Fruit fly (Drosophila melanogaster) whole organism, embryonic: ENCODE measurements around the gene CG3566.

Source experiments
- Atf3 ChIP-seq: fragments of 200-800 bp; sonication (Bioruptor generic); optimal IDR thresholded peaks from 3 replicates; lab custom pipeline; 2016; ENCODE audit warnings: missing biosample characterization, missing genetic modification characterization
- Bdp1 ChIP-seq: fragments of 200-800 bp; sonication (Bioruptor generic); optimal IDR thresholded peaks from 3 replicates; lab custom pipeline; 2016; ENCODE audit warnings: missing biosample characterization, missing genetic modification characterization
- CG1024 ChIP-seq: fragments of 200-800 bp; sonication (Bioruptor generic); IDR thresholded peaks from 2 replicates; pipeline ENCODE4 v1.3.6; 2022; ENCODE audit warnings: missing biosample characterization, missing genetic modification characterization
- CG10565 ChIP-seq: fragments of 200-800 bp; sonication (Bioruptor generic); optimal IDR thresholded peaks from 3 replicates; lab custom pipeline; 2016; ENCODE audit warnings: missing biosample characterization, mild to moderate bottlenecking, missing genetic modification characterization
- CG14860 ChIP-seq: fragments of 200-800 bp; sonication (Bioruptor generic); IDR thresholded peaks from 3 replicates; pipeline ENCODE4 v1.3.6; 2022; ENCODE audit warnings: missing biosample characterization, missing genetic modification characterization; ENCODE audit not compliant: partially characterized antibody
- CG15011 ChIP-seq: fragments of 200-800 bp; sonication (Bioruptor generic); optimal IDR thresholded peaks from 3 replicates; lab custom pipeline; 2018; ENCODE audit warnings: missing biosample characterization, mild to moderate bottlenecking, missing genetic modification characterization
- CG15514 ChIP-seq: fragments of 200-800 bp; sonication (Bioruptor generic); optimal IDR thresholded peaks from 3 replicates; lab custom pipeline; 2017; ENCODE audit warnings: missing biosample characterization, missing genetic modification characterization, mild to moderate bottlenecking, moderate library complexity, missing genetic modification reagents
- CG1603 ChIP-seq: fragments of 200-800 bp; sonication (Bioruptor generic); optimal IDR thresholded peaks from 2 replicates; lab custom pipeline; 2019; ENCODE audit warnings: missing biosample characterization, mild to moderate bottlenecking, missing genetic modification characterization, moderate library complexity
- CG3838 ChIP-seq: fragments of 200-800 bp; sonication (Bioruptor generic); optimal IDR thresholded peaks from 3 replicates; lab custom pipeline; 2016; ENCODE audit warnings: missing biosample characterization, missing genetic modification characterization
- CG3995 ChIP-seq: fragments of 200-800 bp; sonication (Bioruptor generic); optimal IDR thresholded peaks from 3 replicates; lab custom pipeline; 2016; ENCODE audit warnings: missing biosample characterization, missing genetic modification characterization
- CG4360 ChIP-seq: fragments of 200-800 bp; sonication (Bioruptor generic); IDR thresholded peaks from 2 replicates; pipeline ENCODE4 v1.3.6; 2022; ENCODE audit warnings: missing biosample characterization, missing genetic modification characterization
- CG4820 ChIP-seq: fragments of 200-800 bp; sonication (Bioruptor generic); optimal IDR thresholded peaks from 3 replicates; lab custom pipeline; 2016; ENCODE audit warnings: missing biosample characterization, missing genetic modification characterization
- CG5245 ChIP-seq: fragments of 200-800 bp; sonication (Bioruptor generic); optimal IDR thresholded peaks from 3 replicates; lab custom pipeline; 2016; ENCODE audit warnings: missing biosample characterization, missing genetic modification characterization
- CG6175 ChIP-seq: fragments of 200-800 bp; sonication (Bioruptor generic); IDR thresholded peaks from 3 replicates; pipeline ENCODE4 v1.3.6; 2022; ENCODE audit warnings: missing biosample characterization, missing genetic modification characterization
- CG6654 ChIP-seq: fragments of 200-800 bp; sonication (Bioruptor generic); optimal IDR thresholded peaks from 2 replicates; lab custom pipeline; 2017; ENCODE audit warnings: missing biosample characterization, mild to moderate bottlenecking, missing genetic modification characterization
- CG7556 ChIP-seq: fragments of 200-800 bp; sonication (Bioruptor generic); optimal IDR thresholded peaks from 2 replicates; lab custom pipeline; 2017; ENCODE audit warnings: missing biosample characterization, mild to moderate bottlenecking, missing genetic modification characterization
- CG9797 ChIP-seq: fragments of 200-800 bp; sonication (Bioruptor generic); optimal IDR thresholded peaks from 3 replicates; lab custom pipeline; 2018; ENCODE audit warnings: missing biosample characterization, mild to moderate bottlenecking, missing genetic modification characterization
- Deaf1 ChIP-seq: fragments of 200-800 bp; optimal IDR thresholded peaks from 3 replicates; lab custom pipeline; 2019; ENCODE audit warnings: missing biosample characterization, mild to moderate bottlenecking, missing genetic modification characterization, moderate library complexity
- Doc2 ChIP-seq: fragments of 200-800 bp; sonication (Bioruptor generic); IDR thresholded peaks from 2 replicates; pipeline ENCODE4 v1.3.6; 2022; ENCODE audit warnings: missing biosample characterization, missing genetic modification characterization
- Fer2 ChIP-seq: fragments of 200-800 bp; sonication (Bioruptor generic); optimal IDR thresholded peaks from 2 replicates; lab custom pipeline; 2018; ENCODE audit warnings: missing biosample characterization, mild to moderate bottlenecking, missing genetic modification characterization, moderate library complexity
- Hr78 ChIP-seq, 2 experiments: fragments of 200-800 bp in 1 of 2; fragments of >200 bp in 1 of 2; sonication (Bioruptor generic) in 1 of 2; optimal IDR thresholded peaks; 2 replicates each; lab custom pipeline; 2017 to 2019; ENCODE audit warnings: missing biosample characterization in 2 of 2, missing genetic modification characterization in 2 of 2, mild to moderate bottlenecking in 1 of 2, moderate library complexity in 1 of 2
- Lim3 ChIP-seq: fragments of 200-800 bp; sonication (Bioruptor generic); IDR thresholded peaks from 2 replicates; pipeline ENCODE4 v1.3.6; 2022; ENCODE audit warnings: missing biosample characterization, missing genetic modification characterization
- MBD-R2 ChIP-seq: fragments of 200-800 bp; sonication (Bioruptor generic); IDR thresholded peaks from 2 replicates; pipeline ENCODE4 v1.3.6; 2022; ENCODE audit warnings: missing biosample characterization, missing genetic modification characterization
- Meics ChIP-seq: fragments of 200-800 bp; sonication (Bioruptor generic); optimal IDR thresholded peaks from 2 replicates; lab custom pipeline; 2017; ENCODE audit warnings: missing biosample characterization, mild to moderate bottlenecking, missing genetic modification characterization
- Sry-β ChIP-seq: fragments of 200-800 bp; sonication (Bioruptor generic); optimal IDR thresholded peaks from 2 replicates; lab custom pipeline; 2018; ENCODE audit warnings: missing biosample characterization, mild to moderate bottlenecking, missing genetic modification characterization, moderate library complexity
- Stat92E ChIP-seq, 3 experiments: fragments of >200 bp in 2 of 3; fragments of 200-800 bp in 1 of 3; sonication (Bioruptor generic) in 1 of 3; optimal IDR thresholded peaks; 2 replicates each; lab custom pipeline; 2017 to 2019; ENCODE audit warnings: missing biosample characterization in 3 of 3, missing genetic modification characterization in 3 of 3, mild to moderate bottlenecking in 1 of 3, moderate library complexity in 1 of 3
- Tbp ChIP-seq: fragments of >200 bp; optimal IDR thresholded peaks from 2 replicates; lab custom pipeline; 2018; ENCODE audit warnings: missing biosample characterization, missing genetic modification characterization
- Usf ChIP-seq: fragments of 200-800 bp; sonication (Bioruptor generic); optimal IDR thresholded peaks from 2 replicates; lab custom pipeline; 2017; ENCODE audit warnings: missing genotype, missing biosample characterization, missing genetic modification characterization
- ato ChIP-seq: fragments of 200-800 bp; sonication (Bioruptor generic); IDR thresholded peaks from 2 replicates; pipeline ENCODE4 v1.3.6; 2022; ENCODE audit warnings: missing biosample characterization, missing genetic modification characterization; ENCODE audit not compliant: partially characterized antibody
- cato ChIP-seq: fragments of 200-800 bp; sonication (Bioruptor generic); optimal IDR thresholded peaks from 2 replicates; lab custom pipeline; 2016; ENCODE audit warnings: missing biosample characterization, missing genetic modification characterization, borderline replicate concordance
- chinmo ChIP-seq: fragments of 200-800 bp; sonication (Bioruptor generic); IDR thresholded peaks from 4 replicates; pipeline ENCODE4 v1.3.6; 2022; ENCODE audit warnings: missing biosample characterization, missing genetic modification characterization; ENCODE audit not compliant: partially characterized antibody
- corto ChIP-seq: fragments of 200-800 bp; sonication (Bioruptor generic); optimal IDR thresholded peaks from 2 replicates; lab custom pipeline; 2016; ENCODE audit warnings: missing biosample characterization, mild to moderate bottlenecking, missing genetic modification characterization, moderate library complexity
- cwo ChIP-seq: fragments of 200-800 bp; sonication (Bioruptor generic); optimal IDR thresholded peaks from 3 replicates; lab custom pipeline; 2017; ENCODE audit warnings: missing biosample characterization, missing genetic modification characterization, mild to moderate bottlenecking, moderate library complexity, missing genetic modification reagents
- danr ChIP-seq: fragments of 200-800 bp; sonication (Bioruptor generic); IDR thresholded peaks from 2 replicates; pipeline ENCODE4 v1.3.6; 2022; ENCODE audit warnings: missing biosample characterization, missing genetic modification characterization
- dmrt11E ChIP-seq: fragments of 200-800 bp; sonication (Bioruptor generic); optimal IDR thresholded peaks from 3 replicates; lab custom pipeline; 2018; ENCODE audit warnings: missing biosample characterization, mild to moderate bottlenecking, missing genetic modification characterization, moderate library complexity
- dpn ChIP-seq, 2 experiments: fragments of 200-800 bp; sonication (Bioruptor generic); optimal IDR thresholded peaks; 3 replicates each; lab custom pipeline; 2016; ENCODE audit warnings: missing biosample characterization in 2 of 2, missing genetic modification characterization in 2 of 2
- fru ChIP-seq: fragments of >200 bp; optimal IDR thresholded peaks from 2 replicates; lab custom pipeline; 2017
- kay ChIP-seq: fragments of 200-800 bp; sonication (Bioruptor generic); optimal IDR thresholded peaks from 2 replicates; lab custom pipeline; 2016; ENCODE audit warnings: missing biosample characterization, missing genetic modification characterization
- mirr ChIP-seq: fragments of 200-800 bp; sonication (Bioruptor generic); optimal IDR thresholded peaks from 3 replicates; lab custom pipeline; 2018; ENCODE audit warnings: missing biosample characterization, mild to moderate bottlenecking, missing genetic modification characterization
- org-1 ChIP-seq: fragments of 200-800 bp; sonication (Bioruptor generic); optimal IDR thresholded peaks from 2 replicates; lab custom pipeline; 2017; ENCODE audit warnings: missing biosample characterization, missing genetic modification characterization
- pros ChIP-seq: fragments of 200-800 bp; sonication (Bioruptor generic); optimal IDR thresholded peaks from 3 replicates; lab custom pipeline; 2019; ENCODE audit warnings: missing biosample characterization, mild to moderate bottlenecking, missing genetic modification characterization, moderate library complexity
- scrt ChIP-seq: fragments of 200-800 bp; sonication (Bioruptor generic); optimal IDR thresholded peaks from 2 replicates; lab custom pipeline; 2018; ENCODE audit warnings: missing biosample characterization, mild to moderate bottlenecking, missing genetic modification characterization, moderate library complexity
- sd ChIP-seq: fragments of 200-800 bp; sonication (Bioruptor generic); optimal IDR thresholded peaks from 3 replicates; lab custom pipeline; 2018; ENCODE audit warnings: missing biosample characterization, mild to moderate bottlenecking, missing genetic modification characterization, moderate library complexity
- sens ChIP-seq: fragments of 200-800 bp; sonication (Bioruptor generic); peaks from one replicate; lab custom pipeline; 2016; ENCODE audit warnings: missing biosample characterization, missing genetic modification characterization
- seq ChIP-seq: fragments of 200-800 bp; sonication (Bioruptor generic); IDR thresholded peaks from 2 replicates; pipeline ENCODE4 v1.3.6; 2022; ENCODE audit warnings: missing biosample characterization, missing genetic modification characterization
- shn ChIP-seq: fragments of 200-800 bp; sonication (Bioruptor generic); optimal IDR thresholded peaks from 3 replicates; lab custom pipeline; 2016; ENCODE audit warnings: missing biosample characterization, missing genetic modification characterization
- slbo ChIP-seq: fragments of 200-800 bp; sonication (Bioruptor generic); IDR thresholded peaks from 2 replicates; pipeline ENCODE4 v1.3.6; 2022; ENCODE audit warnings: missing biosample characterization, missing genetic modification characterization
- sob ChIP-seq: fragments of 200-800 bp; sonication (Bioruptor generic); IDR thresholded peaks from 2 replicates; pipeline ENCODE4 v1.3.6; 2022; ENCODE audit warnings: missing biosample characterization, missing genetic modification characterization
- stc ChIP-seq: fragments of 200-800 bp; sonication (Bioruptor generic); IDR thresholded peaks from 2 replicates; pipeline ENCODE4 v1.3.6; 2022; ENCODE audit warnings: missing biosample characterization, missing genetic modification characterization
- trh ChIP-seq: fragments of 200-800 bp; sonication (Bioruptor generic); optimal IDR thresholded peaks from 2 replicates; lab custom pipeline; 2016; ENCODE audit warnings: missing biosample characterization, missing genetic modification characterization
- zen2 ChIP-seq: fragments of 200-800 bp; sonication (Bioruptor generic); IDR thresholded peaks from 3 replicates; pipeline ENCODE4 v1.3.6; 2022; ENCODE audit warnings: missing biosample characterization, missing genetic modification characterization; ENCODE audit not compliant: partially characterized antibody

The CG3566 gene

DNA sequence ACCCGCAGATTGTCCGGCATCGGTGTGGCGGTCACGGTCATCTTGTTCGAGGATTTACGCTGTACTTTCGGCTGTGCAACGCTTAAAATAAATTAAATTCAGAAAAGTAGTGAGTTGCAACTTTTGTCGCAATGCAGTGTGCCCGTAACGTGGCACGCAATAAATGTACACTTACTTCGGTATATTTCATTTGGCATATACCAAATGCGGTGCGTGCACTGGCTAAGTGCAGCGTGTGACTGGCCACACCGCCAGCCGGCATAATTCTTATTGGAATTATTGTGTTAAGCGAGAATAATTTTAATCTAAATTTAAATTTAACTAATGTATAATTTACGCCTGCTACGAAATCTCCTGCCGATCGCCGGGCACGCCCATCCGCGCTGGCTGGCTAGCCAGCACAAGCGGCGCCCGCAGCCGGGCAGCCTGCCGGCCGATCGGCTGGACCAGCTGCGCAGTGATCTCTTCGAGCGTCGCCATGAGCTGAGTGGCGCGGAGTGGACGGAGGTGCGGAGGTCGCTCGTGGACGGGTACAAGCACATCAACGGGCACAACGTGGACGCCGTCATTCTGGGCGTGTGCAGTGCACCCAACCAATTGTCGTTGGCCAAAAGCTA lies 14.7 kb upstream of the CG3566 start, which contains the start of the genes Rpt4 and mldr (continued):
- TF ChIP-seq sd (tag; lab: Kevin White, UChicago) (no peak), stc (GFP tag; lab: Robert Waterston, UW) (no peak), Fer2 (tag; lab: Kevin White, UChicago) (no peak), corto (GFP tag; lab: Kevin White, UChicago) (no peak), CG1603 (tag; lab: Kevin White, UChicago) (peak; percentile 75), Bdp1 (GFP tag; lab: Kevin White, UChicago) (no peak), Atf3 (GFP tag; lab: Kevin White, UChicago) (no peak), CG15514 (GFP tag; lab: Kevin White, UChicago) (peak; percentile 57), cato (no peak), Usf (GFP tag; lab: Kevin White, UChicago) (no peak), CG15011 (GFP tag; lab: Kevin White, UChicago) (no peak), org-1 (GFP tag; lab: Kevin White, UChicago) (no peak), sob (no peak), Tbp (GFP tag; lab: Kevin White, UChicago) (no peak), Meics (GFP tag; lab: Kevin White, UChicago) (no peak), dpn (GFP tag; optimal IDR thresholded peaks at IDR 0.05; lab: Kevin White, UChicago) (no peak), fru (lab: Kevin White, UChicago) (no peak), pros (GFP tag; lab: Kevin White, UChicago) (no peak), CG4820 (GFP tag; lab: Kevin White, UChicago) (no peak), CG9797 (GFP tag; lab: Kevin White, UChicago) (peak; percentile 93), Deaf1 (no peak), CG6654 (GFP tag; lab: Kevin White, UChicago) (no peak), CG7556 (no peak), sens (GFP tag; lab: Kevin White, UChicago) (peak; percentile 58), Doc2 (no peak), Sry-β (GFP tag; lab: Kevin White, UChicago) (no peak), CG3838 (GFP tag; lab: Kevin White, UChicago) (no peak), Stat92E (GFP tag; optimal IDR thresholded peaks at IDR 0.05; lab: Kevin White, UChicago) (no peak), zen2 (no peak), chinmo (GFP tag; lab: Robert Waterston, UW) (0 out of 4 replicates have a peak, but pooled peaks have one; percentile 59), CG14860 (GFP tag; lab: Robert Waterston, UW) (no peak), danr (GFP tag; lab: Robert Waterston, UW) (no peak), trh (no peak), seq (GFP tag; lab: Robert Waterston, UW) (no peak), ato (GFP tag; lab: Robert Waterston, UW) (no peak), CG3995 (GFP tag; lab: Kevin White, UChicago) (no peak), CG6175 (GFP tag; lab: Robert Waterston, UW) (no peak), mirr (no peak), dmrt11E (no peak), CG4360 (GFP tag; lab: Robert Waterston, UW) (no peak), Lim3 (GFP tag; lab: Robert Waterston, UW) (no peak), shn (GFP tag; lab: Kevin White, UChicago) (no peak), CG5245 (GFP tag; lab: Kevin White, UChicago) (no peak), cwo (no peak), MBD-R2 (GFP tag; lab: Robert Waterston, UW) (peak; percentile 98), CG10565 (GFP tag; lab: Kevin White, UChicago) (no peak), CG1024 (GFP tag; lab: Robert Waterston, UW) (no peak), slbo (no peak), kay (GFP tag; lab: Kevin White, UChicago) (no peak), scrt (GFP tag; lab: Kevin White, UChicago) (no peak), Hr78 (GFP tag; optimal IDR thresholded peaks at IDR 0.05; lab: Kevin White, UChicago) (no peak)
